Worm (Caenorhabditis elegans) whole organism, mixed stage, embryonic: Measurements from ENCODE around the gene Y57A10A.8.

Source experiments
- bed-3 ChIP-seq: fragments of 200-800 bp; sonication (Bioruptor generic); optimal IDR thresholded peaks from 3 replicates; lab custom pipeline; 2018; ENCODE audit warnings: mild to moderate bottlenecking, missing genetic modification characterization, moderate library complexity, missing compliant biosample characterization
- lsy-2 ChIP-seq: fragments of 150-350 bp; optimal IDR thresholded peaks from 2 replicates; lab custom pipeline; 2014; ENCODE audit warnings: missing biosample characterization, missing genetic modification characterization
- mab-5 ChIP-seq: fragments of 150-350 bp; optimal IDR thresholded peaks from 2 replicates; lab custom pipeline; 2014; ENCODE audit warnings: missing biosample characterization, missing genetic modification characterization
- nhr-237 ChIP-seq: fragments of 150-350 bp; optimal IDR thresholded peaks from 2 replicates; lab custom pipeline; 2014; ENCODE audit warnings: missing biosample characterization, missing genetic modification characterization
- nhr-76 ChIP-seq: sonication (generic microtip); optimal IDR thresholded peaks from 2 replicates; lab custom pipeline; 2017; ENCODE audit warnings: missing biosample characterization, missing genetic modification characterization
- pha-4 ChIP-seq: fragments of 150-350 bp; optimal IDR thresholded peaks from 2 replicates; lab custom pipeline; 2018; ENCODE audit warnings: missing biosample characterization, missing genetic modification reagents, missing genetic modification characterization
- snpc-4 ChIP-seq: fragments of 150-350 bp; optimal IDR thresholded peaks from 2 replicates; lab custom pipeline; 2014; ENCODE audit warnings: missing biosample characterization, missing genetic modification characterization
- unc-120 ChIP-seq: sonication (generic microtip); optimal IDR thresholded peaks from 2 replicates; lab custom pipeline; 2017; ENCODE audit warnings: missing genetic modification characterization, missing compliant biosample characterization; ENCODE audit not compliant: poor library complexity, severe bottlenecking
- unc-62 ChIP-seq: fragments of 150-350 bp; optimal IDR thresholded peaks from 2 replicates; lab custom pipeline; 2014; ENCODE audit warnings: missing biosample characterization, missing genetic modification reagents, missing genetic modification characterization
- zip-8 ChIP-seq: fragments of 150-350 bp; optimal IDR thresholded peaks from 2 replicates; lab custom pipeline; 2014; ENCODE audit warnings: missing biosample characterization, missing genetic modification characterization
- ztf-11 ChIP-seq: fragments of 150-350 bp; optimal IDR thresholded peaks from 2 replicates; lab custom pipeline; 2014; ENCODE audit warnings: missing biosample characterization, missing genetic modification characterization

ce11 chrII:12189193-12189592, 24.6 kb downstream of the Y57A10A.8 start:
- no peak for TF ChIP-seq unc-120 (tag; lab: Kevin White, UChicago)
- TF ChIP-seq ztf-11, result no peak
- TF ChIP-seq mab-5 (tag; lab: Kevin White, UChicago), result no peak
- no peak for TF ChIP-seq zip-8 (tag; lab: Kevin White, UChicago)
- TF ChIP-seq pha-4 (tag; lab: Kevin White, UChicago), result no peak
- TF ChIP-seq nhr-76 (tag; lab: Kevin White, UChicago), result no peak
- no peak for TF ChIP-seq snpc-4 (tag; lab: Kevin White, UChicago)
- TF ChIP-seq bed-3 (GFP tag; lab: Kevin White, UChicago), result no peak
- no peak for TF ChIP-seq lsy-2 (tag; lab: Kevin White, UChicago)
- TF ChIP-seq nhr-237 (tag; lab: Kevin White, UChicago), result no peak
- TF ChIP-seq unc-62 (GFP tag; lab: Kevin White, UChicago), result no peak
